Fruit fly (Drosophila melanogaster): ENCODE data around the gene Wdr81.
A peak's percentile ranks its signal among the peaks of the same experiment; 100 is the strongest.

Gene Wdr81

dm6 chr2L:12044613-12045350 lies 24.0 kb upstream of the Wdr81 start, which contains the start of gene CG6785:
CG6785 (minus strand) TSS chr2L:12045200.
- TF ChIP-seq onecut (GFP tag; IDR thresholded peaks at IDR 0.05) (peak; percentile 74), NfI (GFP tag; optimal IDR thresholded peaks at IDR 0.05) (peak; percentile 67), HmgZ (tag; optimal IDR thresholded peaks at IDR 0.05) (peak; percentile 81), D19A (tag; optimal IDR thresholded peaks at IDR 0.05) (peak; percentile 67), Pdp1 (GFP tag; optimal IDR thresholded peaks at IDR 0.05) (peak; percentile 63 to 67), grn (GFP tag; optimal IDR thresholded peaks at IDR 0.05) (peak; percentile 77), gt (GFP tag; IDR thresholded peaks at IDR 0.05) (no peak), Sin3A (optimal IDR thresholded peaks at IDR 0.05) (no peak), rib (GFP tag; IDR thresholded peaks at IDR 0.05) (no peak; the same call in 1 of the 2 replicates), odd (GFP tag; optimal IDR thresholded peaks at IDR 0.05) (peak; percentile 95), ash1 (GFP tag; optimal IDR thresholded peaks at IDR 0.05) (peak; percentile 78), Rx (GFP tag; IDR thresholded peaks at IDR 0.05) (no peak), wdn (GFP tag; IDR thresholded peaks at IDR 0.05) (peak; percentile 59; the same call in 1 of the 2 replicates), CG13894 (tag; optimal IDR thresholded peaks at IDR 0.05) (peak; percentile 72), pb (GFP tag; optimal IDR thresholded peaks at IDR 0.05) (peak; percentile 74), hkb (optimal IDR thresholded peaks at IDR 0.05) (no peak), hkb (GFP tag; IDR thresholded peaks at IDR 0.05) (peak; percentile 82), CG11504 (tag; optimal IDR thresholded peaks at IDR 0.05) (peak; percentile 80), ERR (GFP tag; optimal IDR thresholded peaks at IDR 0.05) (peak; percentile 74), org-1 (GFP tag; optimal IDR thresholded peaks at IDR 0.05) (peak; percentile 90), ftz-f1 (GFP tag; optimal IDR thresholded peaks at IDR 0.05) (no peak), sr (GFP tag; IDR thresholded peaks at IDR 0.05) (peak; percentile 51; the same call in 1 of the 3 replicates), CG14050 (GFP tag; IDR thresholded peaks at IDR 0.05) (peak; percentile 69), CG15601 (tag; optimal IDR thresholded peaks at IDR 0.05) (peak; percentile 92), Eip74EF (GFP tag; optimal IDR thresholded peaks at IDR 0.05) (peak in 1 of 2 experiments; percentile 84), Myb (GFP tag; optimal IDR thresholded peaks at IDR 0.05) (peak; percentile 60), insv (GFP tag; optimal IDR thresholded peaks at IDR 0.05) (peak in 1 of 2 experiments; percentile 77), CG1602 (GFP tag; optimal IDR thresholded peaks at IDR 0.05) (peak; percentile 65), CG2199 (GFP tag; IDR thresholded peaks at IDR 0.05) (no peak), Deaf1 (tag; optimal IDR thresholded peaks at IDR 0.05) (peak; percentile 37), dpn (GFP tag; optimal IDR thresholded peaks at IDR 0.05) (peak; percentile 70 to 80), dimm (GFP tag; IDR thresholded peaks at IDR 0.05) (no peak), CG12104 (GFP tag; optimal IDR thresholded peaks at IDR 0.05) (peak; percentile 77), CG9876 (GFP tag; optimal IDR thresholded peaks at IDR 0.05) (peak; percentile 63), CrebB (tag; optimal IDR thresholded peaks at IDR 0.05) (peak; percentile 96), CG4424 (GFP tag; optimal IDR thresholded peaks at IDR 0.05) (peak; percentile 67), CG18011 (GFP tag; optimal IDR thresholded peaks at IDR 0.05) (peak; percentile 63), CG9817 (tag; optimal IDR thresholded peaks at IDR 0.05) (peak; percentile 56), cas (GFP tag; IDR thresholded peaks at IDR 0.05) (no peak), CG2712 (tag; optimal IDR thresholded peaks at IDR 0.05) (peak; percentile 70), aop (GFP tag; IDR thresholded peaks at IDR 0.05) (no peak), CG11247 (GFP tag; IDR thresholded peaks at IDR 0.05) (peak; percentile 30; the same call in 1 of the 2 replicates), Nf-YB (GFP tag; optimal IDR thresholded peaks at IDR 0.05) (peak; percentile 80), CG30020 (tag; optimal IDR thresholded peaks at IDR 0.05) (peak; percentile 24), CG10565 (GFP tag; optimal IDR thresholded peaks at IDR 0.05) (no peak), Abd-B (GFP tag; optimal IDR thresholded peaks at IDR 0.05) (no peak), tio (GFP tag; optimal IDR thresholded peaks at IDR 0.05) (no peak), Bteb2 (GFP tag; optimal IDR thresholded peaks at IDR 0.05) (peak; percentile 81), slbo (GFP tag; IDR thresholded peaks at IDR 0.05) (no peak), Ets65A (GFP tag) (no peak), al (GFP tag; IDR thresholded peaks at IDR 0.05) (no peak)
